Worm (Caenorhabditis elegans) whole organism, L3 larva: ENCODE results near the gene tre-4.

Source experiments
- ama-1 ChIP-seq: fragments of 150-350 bp; optimal IDR thresholded peaks from 2 replicates; lab custom pipeline; 2018
- ceh-28 ChIP-seq: fragments of 150-350 bp; optimal IDR thresholded peaks from 2 replicates; lab custom pipeline; 2014; ENCODE audit warnings: missing biosample characterization, missing genetic modification reagents, missing genetic modification characterization
- ceh-82 ChIP-seq: fragments of 150-350 bp; optimal IDR thresholded peaks from 2 replicates; lab custom pipeline; 2014; ENCODE audit warnings: missing biosample characterization, missing genetic modification characterization
- egl-27 ChIP-seq: sonication (generic microtip); optimal IDR thresholded peaks from 4 replicates; lab custom pipeline; 2017; ENCODE audit warnings: missing biosample characterization, missing genetic modification reagents, missing genetic modification characterization
- elt-1 ChIP-seq: fragments of 150-350 bp; optimal IDR thresholded peaks from 2 replicates; lab custom pipeline; 2014; ENCODE audit warnings: missing biosample characterization, missing genetic modification characterization
- jun-1 ChIP-seq: fragments of 150-350 bp; optimal IDR thresholded peaks from 2 replicates; lab custom pipeline; 2014; ENCODE audit warnings: missing biosample characterization, missing genetic modification reagents, missing genetic modification characterization
- lsy-12 ChIP-seq: sonication (generic microtip); optimal IDR thresholded peaks from 2 replicates; lab custom pipeline; 2016; ENCODE audit warnings: mild to moderate bottlenecking, missing genetic modification characterization, missing compliant biosample characterization
- mdl-1 ChIP-seq: fragments of 150-350 bp; optimal IDR thresholded peaks from 2 replicates; lab custom pipeline; 2014; ENCODE audit warnings: missing biosample characterization, missing genetic modification characterization
- nfya-1 ChIP-seq: sonication (generic microtip); optimal IDR thresholded peaks from 2 replicates; lab custom pipeline; 2017; ENCODE audit warnings: missing genetic modification characterization, mild to moderate bottlenecking, missing compliant biosample characterization, antibody characterized with exemption, moderate library complexity; ENCODE audit not compliant: insufficient read depth
- nhr-23 ChIP-seq: fragments of 150-350 bp; optimal IDR thresholded peaks from 2 replicates; lab custom pipeline; 2014; ENCODE audit warnings: missing biosample characterization, missing genetic modification reagents, missing genetic modification characterization
- nhr-237 ChIP-seq: fragments of 150-350 bp; optimal IDR thresholded peaks from 2 replicates; lab custom pipeline; 2014; ENCODE audit warnings: missing biosample characterization, missing genetic modification characterization
- nhr-67 ChIP-seq: fragments of 150-350 bp; optimal IDR thresholded peaks from 2 replicates; lab custom pipeline; 2014; ENCODE audit warnings: missing biosample characterization, missing genetic modification characterization
- nhr-76 ChIP-seq: fragments of 150-350 bp; sonication (generic microtip); optimal IDR thresholded peaks from 5 replicates; lab custom pipeline; 2014; ENCODE audit warnings: missing biosample characterization, missing genetic modification characterization
- pha-4 ChIP-seq: fragments of 150-350 bp; optimal IDR thresholded peaks from 2 replicates; lab custom pipeline; 2014; ENCODE audit warnings: missing biosample characterization, missing genetic modification reagents, missing genetic modification characterization
- sea-2 ChIP-seq: fragments of 150-350 bp; sonication (generic microtip); optimal IDR thresholded peaks from 4 replicates; lab custom pipeline; 2014; ENCODE audit warnings: missing biosample characterization, missing genetic modification reagents, missing genetic modification characterization
- snpc-4 ChIP-seq: fragments of 150-350 bp; optimal IDR thresholded peaks from 2 replicates; lab custom pipeline; 2014; ENCODE audit warnings: missing biosample characterization, missing genetic modification characterization
- tbx-2 ChIP-seq: sonication (generic microtip); optimal IDR thresholded peaks from 2 replicates; lab custom pipeline; 2016; ENCODE audit warnings: mild to moderate bottlenecking, missing genetic modification characterization, missing compliant biosample characterization
- unc-39 ChIP-seq: sonication (generic microtip); optimal IDR thresholded peaks from 4 replicates; lab custom pipeline; 2017; ENCODE audit warnings: missing biosample characterization, missing genetic modification characterization
- zag-1 ChIP-seq: fragments of 150-350 bp; optimal IDR thresholded peaks from 2 replicates; lab custom pipeline; 2014; ENCODE audit warnings: missing biosample characterization, missing genetic modification characterization

The tre-4 gene

DNA sequence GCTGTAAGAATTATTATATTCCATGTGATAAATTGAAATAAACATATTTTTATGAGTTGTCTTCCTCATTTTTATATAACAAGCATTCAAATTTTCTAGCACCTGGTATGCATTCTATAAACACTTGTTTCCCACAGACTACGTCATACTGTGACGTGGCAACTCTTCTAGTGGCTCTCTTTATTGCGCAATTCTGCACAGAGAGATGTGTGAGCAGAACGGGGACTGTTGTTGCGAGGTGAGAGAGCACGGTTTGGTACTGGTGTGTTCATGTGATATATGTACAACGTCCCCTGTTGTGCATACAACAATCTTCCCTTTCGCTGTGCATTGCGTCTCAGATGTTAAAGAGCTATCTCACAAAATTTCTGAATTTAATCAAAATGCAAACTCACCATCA, 53.1 kb downstream of the tre-4 start:
- TF ChIP-seq ceh-82 (no peak), nhr-237 (no peak), egl-27 (tag; lab: Kevin White, UChicago) (no peak), ama-1 (lab: Kevin White, UChicago) (no peak), snpc-4 (tag; lab: Kevin White, UChicago) (no peak), nfya-1 (tag; lab: Kevin White, UChicago) (no peak), lsy-12 (tag; lab: Kevin White, UChicago) (no peak), sea-2 (GFP tag; lab: Kevin White, UChicago) (no peak), unc-39 (tag; lab: Kevin White, UChicago) (no peak), pha-4 (no peak), zag-1 (tag; lab: Kevin White, UChicago) (no peak), nhr-67 (tag; lab: Kevin White, UChicago) (no peak), tbx-2 (tag; lab: Kevin White, UChicago) (no peak), nhr-76 (tag; lab: Kevin White, UChicago) (no peak), mdl-1 (tag; lab: Kevin White, UChicago) (no peak), jun-1 (tag; lab: Kevin White, UChicago) (no peak), nhr-23 (tag; lab: Kevin White, UChicago) (no peak), elt-1 (no peak), ceh-28 (tag; lab: Kevin White, UChicago) (no peak)
- TF ChIP-seq, all 47 proteins: peak for 0
